Worm (Caenorhabditis elegans): ENCODE results near the gene srz-38.

The srz-38 gene

ce11 chrIV:16328519-16328918 lies 6.6 kb upstream of the srz-38 start, which contains the start of gene K03D3.2:
K03D3.2 (minus strand) TSS chrIV:16328619.
- TF ChIP-seq ztf-23 (GFP tag; IDR thresholded peaks at IDR 0.05) (no peak), med-1 (GFP tag; optimal IDR thresholded peaks at IDR 0.05; ENCODE audit: insufficient read depth) (no peak), tab-1 (GFP tag; IDR thresholded peaks at IDR 0.05) (no peak), klf-2 (GFP tag; conservative IDR thresholded peaks at IDR 0.05) (no peak), cog-1 (tag; optimal IDR thresholded peaks at IDR 0.05) (no peak), ref-1 (GFP tag; conservative IDR thresholded peaks at IDR 0.05) (no peak), ztf-29 (GFP tag; IDR thresholded peaks at IDR 0.05) (no peak), flt-1 (GFP tag; IDR thresholded peaks at IDR 0.05) (no peak), T22C8.4 (GFP tag; IDR thresholded peaks at IDR 0.05) (no peak)

- no peak for TF ChIP-seq flt-1 (GFP tag; IDR thresholded peaks at IDR 0.05)
- TF ChIP-seq ztf-29 (GFP tag; IDR thresholded peaks at IDR 0.05): no peak
- no peak for TF ChIP-seq med-1 (GFP tag; optimal IDR thresholded peaks at IDR 0.05; ENCODE audit: insufficient read depth)
- no peak for TF ChIP-seq klf-2 (GFP tag; conservative IDR thresholded peaks at IDR 0.05)
- TF ChIP-seq T22C8.4 (GFP tag; IDR thresholded peaks at IDR 0.05): no peak
These were observed 6.0 kb upstream of the srz-38 start, which contains the start of gene srz-74 for ce11 chrIV:16329159-16329558. srz-74 (plus strand) TSS chrIV:16329459.

ce11 chrIV:16330508-16330907 lies 4.6 kb upstream of the srz-38 start:
- TF ChIP-seq ref-1 (GFP tag; conservative IDR thresholded peaks at IDR 0.05) (no peak), cog-1 (tag; optimal IDR thresholded peaks at IDR 0.05) (no peak), ztf-23 (GFP tag; IDR thresholded peaks at IDR 0.05) (no peak), ztf-29 (GFP tag; IDR thresholded peaks at IDR 0.05) (no peak)

- TF ChIP-seq tab-1 (GFP tag; IDR thresholded peaks at IDR 0.05) (no peak), T22C8.4 (GFP tag; IDR thresholded peaks at IDR 0.05) (no peak), ztf-29 (GFP tag; IDR thresholded peaks at IDR 0.05) (no peak), ztf-23 (GFP tag; IDR thresholded peaks at IDR 0.05) (no peak)
These were observed 2.6 kb upstream of the srz-38 start, which contains the start of gene srz-71 for ce11 chrIV:16332585-16332984. srz-71 (plus strand) TSS chrIV:16332885.

- TF ChIP-seq T22C8.4 (GFP tag; IDR thresholded peaks at IDR 0.05) (no peak), ztf-29 (GFP tag; IDR thresholded peaks at IDR 0.05) (no peak), tab-1 (GFP tag; IDR thresholded peaks at IDR 0.05) (no peak), ref-1 (GFP tag; conservative IDR thresholded peaks at IDR 0.05) (no peak), med-1 (GFP tag; optimal IDR thresholded peaks at IDR 0.05; ENCODE audit: insufficient read depth) (no peak), ztf-23 (GFP tag; IDR thresholded peaks at IDR 0.05) (no peak), cog-1 (tag; optimal IDR thresholded peaks at IDR 0.05) (no peak), flt-1 (GFP tag; IDR thresholded peaks at IDR 0.05) (no peak), klf-2 (GFP tag; conservative IDR thresholded peaks at IDR 0.05) (no peak)
These were observed 2.0 kb upstream of the srz-38 start for ce11 chrIV:16333121-16333520.

ce11 chrIV:16336721-16337120 lies 1.6 kb downstream of the srz-38 start, which contains the start of gene C35D6.13:
C35D6.13 (plus strand) TSS chrIV:16337021.
- TF ChIP-seq klf-2 (GFP tag; conservative IDR thresholded peaks at IDR 0.05): no peak
- TF ChIP-seq ztf-23 (GFP tag; IDR thresholded peaks at IDR 0.05): no peak
- TF ChIP-seq ref-1 (GFP tag; conservative IDR thresholded peaks at IDR 0.05): no peak
- no peak for TF ChIP-seq ztf-29 (GFP tag; IDR thresholded peaks at IDR 0.05)
- TF ChIP-seq T22C8.4 (GFP tag; IDR thresholded peaks at IDR 0.05): no peak
- TF ChIP-seq flt-1 (GFP tag; IDR thresholded peaks at IDR 0.05): no peak
- no peak for TF ChIP-seq cog-1 (tag; optimal IDR thresholded peaks at IDR 0.05)
- TF ChIP-seq med-1 (GFP tag; optimal IDR thresholded peaks at IDR 0.05; ENCODE audit: insufficient read depth): no peak
- TF ChIP-seq tab-1 (GFP tag; IDR thresholded peaks at IDR 0.05): no peak

- TF ChIP-seq ref-1 (GFP tag; conservative IDR thresholded peaks at IDR 0.05): no peak
These were observed 11.4 kb downstream of the srz-38 start, which contains the start of gene C35D6.3 for ce11 chrIV:16346514-16346913. C35D6.3 (plus strand) TSS chrIV:16346814.

ce11 chrIV:16350690-16351089 lies 15.6 kb downstream of the srz-38 start, which contains the start of gene C35D6.4:
C35D6.4 (plus strand) TSS chrIV:16350990.
- TF ChIP-seq tab-1 (GFP tag; IDR thresholded peaks at IDR 0.05) (no peak), med-1 (GFP tag; optimal IDR thresholded peaks at IDR 0.05; ENCODE audit: insufficient read depth) (no peak), flt-1 (GFP tag; IDR thresholded peaks at IDR 0.05) (no peak), cog-1 (tag; optimal IDR thresholded peaks at IDR 0.05) (no peak), T22C8.4 (GFP tag; IDR thresholded peaks at IDR 0.05) (no peak), ztf-23 (GFP tag; IDR thresholded peaks at IDR 0.05) (no peak), ref-1 (GFP tag; conservative IDR thresholded peaks at IDR 0.05) (no peak), ztf-29 (GFP tag; IDR thresholded peaks at IDR 0.05) (no peak), klf-2 (GFP tag; conservative IDR thresholded peaks at IDR 0.05) (no peak)

ce11 chrIV:16364581-16364980 lies 29.4 kb downstream of the srz-38 start:
- TF ChIP-seq ztf-29 (GFP tag; IDR thresholded peaks at IDR 0.05): no peak
- TF ChIP-seq klf-2 (GFP tag; conservative IDR thresholded peaks at IDR 0.05): no peak

- TF ChIP-seq cog-1 (tag; optimal IDR thresholded peaks at IDR 0.05) (no peak), ztf-29 (GFP tag; IDR thresholded peaks at IDR 0.05) (no peak), flt-1 (GFP tag; IDR thresholded peaks at IDR 0.05) (no peak), tab-1 (GFP tag; IDR thresholded peaks at IDR 0.05) (no peak), klf-2 (GFP tag; conservative IDR thresholded peaks at IDR 0.05) (no peak), ref-1 (GFP tag; conservative IDR thresholded peaks at IDR 0.05) (no peak), T22C8.4 (GFP tag; IDR thresholded peaks at IDR 0.05) (no peak), ztf-23 (GFP tag; IDR thresholded peaks at IDR 0.05) (no peak), med-1 (GFP tag; optimal IDR thresholded peaks at IDR 0.05; ENCODE audit: insufficient read depth) (no peak)
These were observed 35.5 kb downstream of the srz-38 start for ce11 chrIV:16370592-16370991.

- TF ChIP-seq T22C8.4 (GFP tag; IDR thresholded peaks at IDR 0.05): no peak
- no peak for TF ChIP-seq ref-1 (GFP tag; conservative IDR thresholded peaks at IDR 0.05)
- no peak for TF ChIP-seq klf-2 (GFP tag; conservative IDR thresholded peaks at IDR 0.05)
- TF ChIP-seq tab-1 (GFP tag; IDR thresholded peaks at IDR 0.05): no peak
- TF ChIP-seq flt-1 (GFP tag; IDR thresholded peaks at IDR 0.05): no peak
- TF ChIP-seq med-1 (GFP tag; optimal IDR thresholded peaks at IDR 0.05; ENCODE audit: insufficient read depth): no peak
- no peak for TF ChIP-seq cog-1 (tag; optimal IDR thresholded peaks at IDR 0.05)
- TF ChIP-seq ztf-23 (GFP tag; IDR thresholded peaks at IDR 0.05): no peak
- TF ChIP-seq ztf-29 (GFP tag; IDR thresholded peaks at IDR 0.05): no peak
These were observed 42.8 kb downstream of the srz-38 start for ce11 chrIV:16377942-16378341.
